Worm (Caenorhabditis elegans) whole organism, midembryonic: Measurements from ENCODE around the gene molo-1.

Source experiments
- T22C8.4 ChIP-seq: fragments of 200-800 bp; sonication (Bioruptor generic); IDR thresholded peaks from 2 replicates; pipeline ENCODE4 v1.3.6; 2022; ENCODE audit warnings: missing genetic modification characterization, missing compliant biosample characterization
- cog-1 ChIP-seq: sonication (generic microtip); optimal IDR thresholded peaks from 2 replicates; lab custom pipeline; 2016; ENCODE audit warnings: missing genetic modification characterization, missing compliant biosample characterization
- flt-1 ChIP-seq: fragments of 200-800 bp; sonication (Bioruptor generic); IDR thresholded peaks from 2 replicates; pipeline ENCODE4 v1.3.6; 2022; ENCODE audit warnings: missing genetic modification characterization, missing compliant biosample characterization
- klf-2 ChIP-seq: fragments of 200-800 bp; sonication (Bioruptor generic); conservative IDR thresholded peaks from 2 replicates; pipeline ENCODE4 v1.3.6; 2022; ENCODE audit warnings: missing genetic modification reagents, missing genetic modification characterization, missing compliant biosample characterization
- med-1 ChIP-seq: sonication (generic microtip); optimal IDR thresholded peaks from 2 replicates; lab custom pipeline; 2017; ENCODE audit warnings: missing genetic modification characterization, mild to moderate bottlenecking, missing compliant biosample characterization, antibody characterized with exemption, missing genetic modification reagents; ENCODE audit not compliant: insufficient read depth
- ref-1 ChIP-seq: fragments of 200-800 bp; sonication (Bioruptor generic); conservative IDR thresholded peaks from 2 replicates; pipeline ENCODE4 v1.3.6; 2022; ENCODE audit warnings: missing genetic modification reagents, missing genetic modification characterization, missing compliant biosample characterization
- tab-1 ChIP-seq: fragments of 200-800 bp; sonication (Bioruptor generic); IDR thresholded peaks from 2 replicates; pipeline ENCODE4 v1.3.6; 2022; ENCODE audit warnings: missing genetic modification characterization, missing compliant biosample characterization
- ztf-23 ChIP-seq: fragments of 200-800 bp; sonication (Bioruptor generic); IDR thresholded peaks from 2 replicates; pipeline ENCODE4 v1.3.6; 2022; ENCODE audit warnings: missing genetic modification reagents, missing genetic modification characterization, missing compliant biosample characterization
- ztf-29 ChIP-seq: fragments of 200-800 bp; sonication (Bioruptor generic); IDR thresholded peaks from 2 replicates; pipeline ENCODE4 v1.3.6; 2022; ENCODE audit warnings: missing genetic modification reagents, missing genetic modification characterization, missing compliant biosample characterization

The molo-1 gene

DNA sequence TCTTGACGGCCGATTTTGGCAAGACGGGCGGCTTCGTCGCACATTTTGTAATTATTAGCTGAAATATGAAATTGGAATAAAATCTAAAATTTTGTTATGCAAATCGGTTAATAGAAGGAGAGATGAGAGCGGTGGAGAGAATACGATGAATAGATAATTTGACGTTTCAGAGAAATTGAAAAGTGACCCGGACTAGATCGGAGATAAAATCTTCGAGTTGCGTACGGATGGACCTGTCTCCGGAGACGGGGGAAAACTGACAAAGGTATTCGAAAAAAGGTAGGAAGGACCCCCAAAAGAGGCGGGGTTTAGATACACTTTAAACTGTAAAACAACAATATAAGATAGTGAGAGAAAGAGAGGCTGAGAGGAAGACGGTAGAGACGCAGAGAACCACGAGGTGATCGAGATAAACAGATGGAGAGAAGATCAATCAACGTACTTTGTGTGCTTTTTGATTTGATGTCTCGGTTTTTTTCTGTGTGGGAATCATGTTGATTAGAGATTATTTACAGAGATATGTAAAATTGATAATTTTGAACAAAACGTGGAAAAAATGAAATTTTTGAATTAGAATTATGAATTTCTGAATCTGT lies 21.6 kb upstream of the molo-1 start, which contains the start of gene F09F7.6:
F09F7.6 (minus strand) TSS at position 64 of the 596 bp plus-strand sequence.
- no peak for TF ChIP-seq ztf-29 (GFP tag; lab: Robert Waterston, UW)
- TF ChIP-seq flt-1 (GFP tag; lab: Robert Waterston, UW), result 0 out of 2 replicates have a peak, but pooled peaks have one; percentile 31

DNA sequence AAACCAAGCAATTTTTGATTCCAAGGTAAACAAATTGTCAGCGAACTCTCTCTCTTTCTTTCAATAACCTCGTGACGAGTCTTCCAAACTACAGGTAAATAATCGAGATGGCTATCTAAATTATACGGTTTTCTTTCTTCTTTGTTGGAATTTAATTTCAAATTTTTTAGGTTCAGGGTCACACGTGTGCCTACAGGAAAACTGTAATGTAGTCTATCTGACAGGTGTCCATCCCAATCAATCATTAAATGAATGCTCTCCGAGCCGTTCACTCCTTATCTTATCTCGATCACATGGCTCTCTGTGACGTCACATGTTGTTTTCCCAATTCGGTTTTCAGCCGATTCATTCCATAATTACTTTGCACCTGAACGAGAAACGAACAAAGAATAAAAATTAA lies 20.7 kb upstream of the molo-1 start:
- TF ChIP-seq cog-1 (tag; lab: Kevin White, UChicago) (no peak), klf-2 (GFP tag; lab: Robert Waterston, UW) (no peak), ref-1 (GFP tag; lab: Robert Waterston, UW) (no peak), ztf-23 (GFP tag; lab: Robert Waterston, UW) (no peak), med-1 (GFP tag; lab: Kevin White, UChicago) (no peak), tab-1 (GFP tag; lab: Robert Waterston, UW) (no peak), ztf-29 (GFP tag; lab: Robert Waterston, UW) (no peak), flt-1 (GFP tag; lab: Robert Waterston, UW) (no peak)

DNA sequence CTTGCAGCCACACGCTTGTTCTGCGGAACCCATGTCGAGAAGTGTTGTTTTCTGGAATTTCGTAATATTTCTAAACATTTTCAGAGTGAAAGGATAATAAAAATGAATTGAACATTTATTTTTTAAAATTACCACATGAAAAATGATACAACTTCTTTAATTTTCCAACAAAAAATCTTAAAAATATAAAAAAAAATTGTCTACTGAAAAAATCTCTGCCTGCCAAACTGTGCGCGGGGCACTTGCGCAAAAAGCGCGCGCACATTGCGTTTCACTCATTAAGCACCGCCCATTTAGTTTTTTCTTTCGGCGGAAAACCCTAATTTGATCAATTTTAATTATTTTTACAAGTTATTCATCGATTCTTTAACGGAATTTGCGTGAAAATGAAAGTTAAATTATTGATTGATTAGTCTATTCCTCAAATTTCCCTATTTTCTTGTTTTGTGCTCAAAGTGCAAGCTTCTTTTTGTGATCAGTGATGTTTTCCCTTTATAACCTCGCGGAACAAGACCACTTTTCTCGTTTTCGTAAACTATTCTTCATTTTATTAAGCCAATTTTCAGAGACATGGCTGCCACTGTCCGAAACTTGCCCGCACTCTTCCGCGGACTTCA lies 18.8 kb upstream of the molo-1 start, which contains the start of the genes nmad-1 and hach-1:
nmad-1 (minus strand) TSS at position 51 of the 617 bp plus-strand sequence.
hach-1 (plus strand) TSS at position 567 of the 617 bp plus-strand sequence.
- TF ChIP-seq tab-1 (GFP tag; lab: Robert Waterston, UW) (peak; percentile 92), med-1 (GFP tag; lab: Kevin White, UChicago) (peak; percentile 97), ztf-23 (GFP tag; lab: Robert Waterston, UW) (peak; percentile 96), klf-2 (GFP tag; lab: Robert Waterston, UW) (peak; percentile 90; the same call in 1 of the 2 replicates), T22C8.4 (peak; percentile 88), ref-1 (GFP tag; lab: Robert Waterston, UW) (peak; percentile 75), flt-1 (GFP tag; lab: Robert Waterston, UW) (peak; percentile 94), ztf-29 (GFP tag; lab: Robert Waterston, UW) (peak; percentile 82), cog-1 (tag; lab: Kevin White, UChicago) (peak; percentile 79)

DNA sequence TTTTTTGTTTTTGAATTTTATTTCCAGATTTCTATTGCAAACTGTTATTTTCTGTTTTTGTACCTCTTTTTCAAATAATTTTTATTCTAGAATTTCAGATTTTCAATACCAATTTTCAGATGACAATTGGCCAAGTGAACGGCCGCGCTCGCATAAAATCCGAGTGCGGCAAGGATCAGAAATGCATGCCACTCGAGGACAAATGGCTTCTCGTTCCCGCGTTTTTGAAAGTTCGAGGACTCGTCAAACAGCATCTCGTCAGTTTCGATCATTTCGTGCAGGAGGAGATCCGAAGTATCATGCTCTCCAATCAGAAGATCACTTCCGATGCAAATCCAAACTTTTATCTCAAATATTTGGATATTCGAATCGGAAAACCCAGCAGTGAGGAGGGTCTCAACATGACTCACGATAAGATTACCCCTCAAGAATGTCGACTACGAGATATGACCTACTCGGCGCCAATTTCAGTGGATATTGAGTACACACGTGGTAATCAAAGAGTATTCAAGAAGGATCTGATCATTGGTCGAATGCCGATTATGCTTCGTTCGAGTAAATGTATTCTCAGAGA lies 16.5 kb upstream of the molo-1 start, which contains the start of gene rpc-2:
rpc-2 (plus strand) TSS at position 120 of the 574 bp plus-strand sequence.
- no peak for TF ChIP-seq cog-1 (tag; lab: Kevin White, UChicago)
- TF ChIP-seq tab-1 (GFP tag; lab: Robert Waterston, UW), result no peak
- no peak for TF ChIP-seq klf-2 (GFP tag; lab: Robert Waterston, UW)
- TF ChIP-seq T22C8.4, result no peak
- TF ChIP-seq ztf-29 (GFP tag; lab: Robert Waterston, UW), result no peak
- no peak for TF ChIP-seq med-1 (GFP tag; lab: Kevin White, UChicago)
- TF ChIP-seq ref-1 (GFP tag; lab: Robert Waterston, UW), result no peak
- no peak for TF ChIP-seq flt-1 (GFP tag; lab: Robert Waterston, UW)
- TF ChIP-seq ztf-23 (GFP tag; lab: Robert Waterston, UW), result no peak

DNA sequence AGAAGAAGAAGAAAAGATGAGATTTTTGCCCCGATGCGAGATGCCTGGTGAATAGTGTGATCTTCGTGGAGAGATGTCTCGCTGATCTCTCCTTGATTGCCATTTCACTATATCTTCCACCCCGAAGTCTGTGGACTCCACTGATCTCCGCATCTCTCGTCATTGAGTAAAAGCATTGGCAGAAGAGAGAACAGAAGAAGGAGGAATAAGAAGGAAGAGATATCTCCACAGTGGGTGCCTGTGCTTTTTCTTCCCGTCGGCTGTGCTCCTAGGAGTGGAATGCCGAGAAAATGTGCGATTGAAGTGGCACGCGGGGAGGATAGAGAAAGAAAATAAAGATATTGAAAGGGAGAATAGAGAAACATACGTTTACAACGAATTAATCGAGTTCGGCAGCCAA lies 10.1 kb upstream of the molo-1 start:
- TF ChIP-seq ztf-23 (GFP tag; lab: Robert Waterston, UW) (no peak), cog-1 (tag; lab: Kevin White, UChicago) (no peak), T22C8.4 (no peak), klf-2 (GFP tag; lab: Robert Waterston, UW) (no peak), tab-1 (GFP tag; lab: Robert Waterston, UW) (no peak), ztf-29 (GFP tag; lab: Robert Waterston, UW) (no peak), med-1 (GFP tag; lab: Kevin White, UChicago) (no peak), ref-1 (GFP tag; lab: Robert Waterston, UW) (no peak), flt-1 (GFP tag; lab: Robert Waterston, UW) (no peak)

DNA sequence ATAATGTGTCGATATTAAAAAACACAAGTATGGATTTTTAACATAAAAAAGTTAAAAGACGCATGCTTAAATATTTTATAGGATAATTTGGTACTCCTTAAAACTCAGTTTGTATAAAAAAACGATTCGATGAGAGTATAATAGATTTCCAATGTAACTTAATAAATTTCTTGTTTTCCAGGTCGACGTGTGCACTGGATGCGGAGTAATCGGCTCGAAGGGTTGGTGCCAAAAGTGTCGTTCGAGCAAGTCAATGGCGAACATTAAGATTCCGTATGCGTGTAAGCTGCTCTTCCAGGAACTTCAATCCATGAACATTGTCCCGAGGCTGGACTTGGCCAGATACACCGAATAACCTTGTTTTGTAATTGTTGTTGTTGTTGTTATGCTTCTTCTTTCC lies 9.5 kb upstream of the molo-1 start:
- TF ChIP-seq cog-1 (tag; lab: Kevin White, UChicago), result no peak
- TF ChIP-seq ztf-23 (GFP tag; lab: Robert Waterston, UW), result no peak
- TF ChIP-seq ref-1 (GFP tag; lab: Robert Waterston, UW), result no peak
- TF ChIP-seq T22C8.4, result no peak

DNA sequence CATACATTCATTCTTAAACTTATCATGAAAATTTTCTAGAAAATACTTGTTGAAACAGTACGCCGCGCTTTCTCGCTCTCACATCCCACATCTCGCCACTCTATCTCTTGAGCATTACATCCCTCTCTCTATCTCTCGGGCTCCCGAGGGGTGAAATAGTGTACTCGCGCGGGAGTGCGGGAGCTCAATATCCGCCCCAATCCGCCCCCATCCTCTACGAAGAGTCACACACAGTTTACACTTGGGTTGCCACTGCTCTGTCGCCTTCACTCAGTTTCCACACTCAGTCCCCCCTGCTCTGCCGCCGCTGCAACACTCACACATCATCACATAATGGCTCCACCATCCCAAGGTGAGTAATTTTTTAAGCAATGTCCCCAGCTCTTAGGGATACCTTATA lies 9.0 kb upstream of the molo-1 start, which contains the start of gene mlc-3:
mlc-3 (plus strand) TSS at position 227 of the 400 bp plus-strand sequence.
- TF ChIP-seq klf-2 (GFP tag; lab: Robert Waterston, UW) (no peak), ztf-29 (GFP tag; lab: Robert Waterston, UW) (no peak), flt-1 (GFP tag; lab: Robert Waterston, UW) (peak; percentile 69; the same call in 1 of the 2 replicates)

DNA sequence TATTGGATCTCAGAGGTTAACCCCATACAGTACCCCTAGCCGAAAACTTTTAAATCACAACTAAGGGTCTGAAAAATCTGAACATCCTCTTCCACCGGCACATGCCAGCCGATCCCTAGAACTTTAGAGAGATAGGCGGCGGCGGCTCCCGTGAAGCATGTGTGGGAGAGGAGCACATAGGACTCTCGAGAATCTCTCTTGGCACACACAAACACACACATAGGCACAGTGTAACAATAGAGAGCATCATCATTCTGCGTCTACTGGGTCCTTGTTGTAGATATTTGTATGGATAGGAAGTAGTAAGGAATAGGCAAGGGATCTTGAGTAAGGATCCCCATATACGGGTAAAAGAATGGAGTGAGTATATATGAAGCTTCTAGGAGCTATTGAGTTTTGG lies 8.1 kb upstream of the molo-1 start:
- TF ChIP-seq cog-1 (tag; lab: Kevin White, UChicago), result no peak
- TF ChIP-seq ref-1 (GFP tag; lab: Robert Waterston, UW), result no peak
- TF ChIP-seq klf-2 (GFP tag; lab: Robert Waterston, UW), result no peak
- TF ChIP-seq T22C8.4, result no peak
- TF ChIP-seq ztf-29 (GFP tag; lab: Robert Waterston, UW), result no peak
- no peak for TF ChIP-seq flt-1 (GFP tag; lab: Robert Waterston, UW)
- no peak for TF ChIP-seq tab-1 (GFP tag; lab: Robert Waterston, UW)
- TF ChIP-seq ztf-23 (GFP tag; lab: Robert Waterston, UW), result no peak
- no peak for TF ChIP-seq med-1 (GFP tag; lab: Kevin White, UChicago)

DNA sequence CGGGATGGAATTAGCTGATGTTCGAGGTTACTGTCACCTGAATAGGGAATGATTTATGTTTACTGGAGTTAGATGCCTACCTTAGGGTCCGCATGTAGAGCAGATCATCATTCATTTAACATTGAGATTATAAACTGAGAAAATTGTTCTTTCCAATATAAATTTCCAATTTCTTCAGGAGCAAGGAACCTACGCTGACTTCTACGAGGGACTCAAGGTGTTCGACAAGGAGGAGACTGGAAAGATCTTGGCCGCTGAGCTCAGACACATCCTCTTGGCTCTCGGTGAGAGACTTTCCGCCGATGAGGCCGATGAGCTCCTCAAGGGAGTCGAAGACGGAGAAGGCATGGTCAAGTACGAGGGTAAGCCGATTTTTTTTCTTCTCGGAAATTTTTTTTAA lies 7.3 kb upstream of the molo-1 start:
- no peak for TF ChIP-seq ref-1 (GFP tag; lab: Robert Waterston, UW)
- no peak for TF ChIP-seq flt-1 (GFP tag; lab: Robert Waterston, UW)
- peak; percentile 44; the same call in 1 of the 2 replicates for TF ChIP-seq ztf-23 (GFP tag; lab: Robert Waterston, UW)
- no peak for TF ChIP-seq cog-1 (tag; lab: Kevin White, UChicago)
- no peak for TF ChIP-seq T22C8.4
